Fruit fly (Drosophila melanogaster) whole organism, pupa: ENCODE results near the gene Polr2D.

Source experiments
- CG10348 ChIP-seq: fragments of 200-800 bp; sonication (Bioruptor generic); IDR thresholded peaks from 2 replicates; pipeline ENCODE4 v1.3.6; 2022; ENCODE audit warnings: missing biosample characterization, missing genetic modification characterization
- CG12605 ChIP-seq: fragments of 200-800 bp; sonication (Bioruptor generic); IDR thresholded peaks from 2 replicates; pipeline ENCODE4 v1.3.6; 2022; ENCODE audit warnings: missing biosample characterization, missing genetic modification characterization
- CG13204 ChIP-seq: fragments of 200-800 bp; sonication (Bioruptor generic); optimal IDR thresholded peaks from 2 replicates; lab custom pipeline; 2018; ENCODE audit warnings: missing biosample characterization, mild to moderate bottlenecking, missing genetic modification characterization, moderate library complexity
- CG14655 ChIP-seq: fragments of 200-800 bp; sonication (Bioruptor generic); optimal IDR thresholded peaks from 3 replicates; lab custom pipeline; 2017; ENCODE audit warnings: mild to moderate bottlenecking, missing biosample characterization, missing genetic modification reagents, missing genetic modification characterization
- CG15710 ChIP-seq: fragments of 200-800 bp; sonication (Bioruptor generic); optimal IDR thresholded peaks from 2 replicates; lab custom pipeline; 2018; ENCODE audit warnings: missing biosample characterization, mild to moderate bottlenecking, missing genetic modification characterization, moderate library complexity
- CG17806 ChIP-seq: fragments of 200-800 bp; sonication (Bioruptor generic); optimal IDR thresholded peaks from 2 replicates; lab custom pipeline; 2018; ENCODE audit warnings: missing biosample characterization, mild to moderate bottlenecking, missing genetic modification characterization, moderate library complexity
- CG32121 ChIP-seq: fragments of 200-800 bp; sonication (Bioruptor generic); IDR thresholded peaks from 2 replicates; pipeline ENCODE4 v1.3.6; 2022; ENCODE audit warnings: missing biosample characterization, missing genetic modification characterization
- CG34367 ChIP-seq: fragments of 200-800 bp; sonication (Bioruptor generic); optimal IDR thresholded peaks from 2 replicates; lab custom pipeline; 2018; ENCODE audit warnings: missing biosample characterization, mild to moderate bottlenecking, missing genetic modification characterization
- CG4496 ChIP-seq: fragments of 200-800 bp; sonication (Bioruptor generic); IDR thresholded peaks from 3 replicates; pipeline ENCODE4 v1.3.6; 2022; ENCODE audit warnings: missing biosample characterization, missing genetic modification characterization
- CG8159 ChIP-seq: fragments of 200-800 bp; sonication (Bioruptor generic); optimal IDR thresholded peaks from 3 replicates; lab custom pipeline; 2018; ENCODE audit warnings: missing biosample characterization, mild to moderate bottlenecking, missing genetic modification characterization, moderate library complexity
- CG8301 ChIP-seq: fragments of 200-800 bp; sonication (Bioruptor generic); optimal IDR thresholded peaks from 2 replicates; lab custom pipeline; 2018; ENCODE audit warnings: missing biosample characterization, mild to moderate bottlenecking, missing genetic modification characterization
- CG9948 ChIP-seq: fragments of 200-800 bp; sonication (Bioruptor generic); optimal IDR thresholded peaks from 2 replicates; lab custom pipeline; 2018; ENCODE audit warnings: missing biosample characterization, mild to moderate bottlenecking, missing genetic modification characterization, moderate library complexity
- D1 ChIP-seq: fragments of 200-800 bp; sonication (Bioruptor generic); optimal IDR thresholded peaks from 2 replicates; lab custom pipeline; 2018; ENCODE audit warnings: missing biosample characterization, mild to moderate bottlenecking, missing genetic modification characterization, moderate library complexity
- EcR ChIP-seq: fragments of 200-800 bp; sonication (Bioruptor generic); optimal IDR thresholded peaks from 3 replicates; lab custom pipeline; 2019; ENCODE audit warnings: missing biosample characterization, missing genetic modification characterization, mild to moderate bottlenecking, moderate library complexity, missing genetic modification reagents
- Ets98B ChIP-seq: fragments of 200-800 bp; sonication (Bioruptor generic); IDR thresholded peaks from 2 replicates; pipeline ENCODE4 v1.3.6; 2022; ENCODE audit warnings: missing biosample characterization, missing genetic modification characterization
- Pif1A ChIP-seq: fragments of 200-800 bp; sonication (Bioruptor generic); optimal IDR thresholded peaks from 3 replicates; lab custom pipeline; 2016; ENCODE audit warnings: missing biosample characterization, missing genetic modification characterization
- Pif1B ChIP-seq: fragments of 200-800 bp; sonication (Bioruptor generic); optimal IDR thresholded peaks from 3 replicates; lab custom pipeline; 2016; ENCODE audit warnings: missing biosample characterization, missing genetic modification characterization
- Snoo ChIP-seq: fragments of 200-800 bp; sonication (Bioruptor generic); optimal IDR thresholded peaks from 3 replicates; lab custom pipeline; 2017; ENCODE audit warnings: missing biosample characterization, mild to moderate bottlenecking, missing genetic modification characterization, inconsistent platforms
- fd96Ca ChIP-seq: fragments of 200-800 bp; sonication (Bioruptor generic); IDR thresholded peaks from 3 replicates; pipeline ENCODE4 v1.3.6; 2022; ENCODE audit warnings: missing biosample characterization, missing genetic modification characterization
- gl ChIP-seq: fragments of 200-800 bp; sonication (Bioruptor generic); optimal IDR thresholded peaks from 2 replicates; lab custom pipeline; 2018; ENCODE audit warnings: missing biosample characterization, mild to moderate bottlenecking, missing genetic modification characterization
- rn ChIP-seq: fragments of 200-800 bp; sonication (Bioruptor generic); IDR thresholded peaks from 2 replicates; pipeline ENCODE4 v1.3.6; 2022; ENCODE audit warnings: missing biosample characterization, missing genetic modification characterization

Polr2D gene

DNA sequence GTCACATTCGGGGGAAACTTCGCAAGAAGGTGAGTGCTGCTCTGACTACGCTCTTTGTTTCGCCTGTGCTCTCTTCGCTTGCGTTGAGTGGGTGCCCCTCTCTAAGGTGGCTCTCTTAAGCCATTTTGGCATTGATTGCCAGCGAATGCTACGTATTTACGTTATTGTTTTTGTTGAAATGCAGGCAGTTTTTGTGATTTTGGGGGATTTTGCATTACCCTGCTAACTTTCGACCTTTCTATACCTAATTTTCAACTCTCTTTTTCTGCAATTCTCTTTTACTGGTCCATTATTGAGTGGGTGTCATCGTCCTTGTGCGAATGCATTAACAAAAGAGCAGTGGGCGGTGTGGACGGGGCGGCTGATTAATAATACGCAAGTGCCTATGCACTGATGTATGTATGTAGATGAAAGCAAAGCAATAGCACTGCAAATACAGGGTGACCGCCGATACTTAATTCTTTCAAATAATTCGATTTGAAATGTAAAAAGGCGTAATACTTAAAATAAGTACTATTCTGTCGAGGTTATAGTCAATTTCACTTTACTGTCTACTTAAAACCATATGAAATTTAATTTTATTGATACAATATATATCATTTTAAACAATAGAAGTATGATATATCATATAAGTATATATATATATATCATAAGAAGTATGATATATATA is 20.0 kb upstream of the Polr2D start:
- TF ChIP-seq CG9948 (tag; lab: Kevin White, UChicago) = no peak
- TF ChIP-seq CG15710 (tag; lab: Kevin White, UChicago) = peak; percentile 9
- TF ChIP-seq EcR (GFP tag; lab: Kevin White, UChicago) = peak; percentile 94
- no peak for TF ChIP-seq rn
- TF ChIP-seq fd96Ca (GFP tag; lab: Robert Waterston, UW) = no peak; the same call in 2 of the 3 replicates
- peak; percentile 19 for TF ChIP-seq CG34367
- no peak for TF ChIP-seq CG10348 (GFP tag; lab: Robert Waterston, UW)
- TF ChIP-seq CG4496 (GFP tag; lab: Robert Waterston, UW) = peak; percentile 69
- TF ChIP-seq CG17806 (tag; lab: Kevin White, UChicago) = peak; percentile 25
- no peak for TF ChIP-seq CG13204 (GFP tag; lab: Kevin White, UChicago)
- peak; percentile 67 for TF ChIP-seq CG12605 (GFP tag; lab: Robert Waterston, UW)
- peak; percentile 10; the same call in 1 of the 2 replicates for TF ChIP-seq Ets98B (GFP tag; lab: Robert Waterston, UW)
- peak; percentile 75 for TF ChIP-seq CG32121 (GFP tag; lab: Robert Waterston, UW)
- no peak for TF ChIP-seq gl (tag; lab: Kevin White, UChicago)
- TF ChIP-seq Pif1A (GFP tag; lab: Kevin White, UChicago) = no peak
- TF ChIP-seq Snoo = no peak
- no peak for TF ChIP-seq D1
- no peak for TF ChIP-seq CG8159 (tag; lab: Kevin White, UChicago)
- TF ChIP-seq Pif1B = peak; percentile 5
- no peak for TF ChIP-seq CG8301 (tag; lab: Kevin White, UChicago)
- no peak for TF ChIP-seq CG14655 (GFP tag; lab: Kevin White, UChicago)

DNA sequence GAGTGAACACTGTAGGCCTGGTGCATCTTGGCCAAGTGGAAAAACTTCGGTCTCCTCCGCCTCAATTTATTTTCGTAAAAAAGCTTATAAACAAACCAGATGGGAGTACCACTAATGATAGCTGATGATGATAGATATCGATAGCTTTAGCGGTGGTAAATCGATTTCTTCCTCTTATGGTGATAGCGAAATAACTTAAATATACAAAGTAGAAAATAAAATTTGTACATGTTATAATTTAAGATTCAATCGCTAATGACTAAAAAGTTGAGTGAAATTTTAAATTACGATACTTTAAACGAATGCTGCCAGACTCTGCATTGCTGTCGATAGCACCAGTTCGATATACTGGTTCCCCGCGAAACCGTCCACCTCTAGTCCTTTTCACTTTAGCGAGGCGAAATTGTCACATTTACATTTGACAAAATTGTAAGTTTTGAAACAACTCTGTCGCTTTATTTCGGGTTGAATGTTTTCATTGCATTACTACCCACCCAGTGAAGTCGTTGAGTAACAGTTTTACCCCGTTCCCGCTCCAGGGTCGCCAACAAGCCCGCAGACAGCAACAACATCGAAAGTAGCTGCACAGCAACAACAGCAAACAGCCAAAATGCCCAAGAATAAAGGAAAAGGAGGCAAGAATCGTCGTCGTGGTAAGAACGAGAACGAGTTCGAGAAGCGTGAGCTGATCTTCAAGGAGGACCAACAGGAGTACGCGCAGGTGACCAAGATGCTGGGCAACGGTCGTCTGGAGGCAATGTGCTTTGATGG is 19.2 kb upstream of the Polr2D start, which contains the start of the genes Vps39 and eIF1A:
TSS of gene Vps39 (minus strand) at position 119 of the 771 bp plus-strand sequence.
TSS of gene eIF1A (plus strand) at position 338 of the 771 bp plus-strand sequence.
- no peak for TF ChIP-seq D1
- TF ChIP-seq CG12605 (GFP tag; lab: Robert Waterston, UW) = no peak
- TF ChIP-seq CG10348 (GFP tag; lab: Robert Waterston, UW) = no peak
- no peak for TF ChIP-seq EcR (GFP tag; lab: Kevin White, UChicago)
- no peak for TF ChIP-seq rn
- TF ChIP-seq CG15710 (tag; lab: Kevin White, UChicago) = no peak
- TF ChIP-seq Pif1B = no peak
- no peak for TF ChIP-seq Snoo
- TF ChIP-seq CG17806 (tag; lab: Kevin White, UChicago) = no peak
- TF ChIP-seq CG8301 (tag; lab: Kevin White, UChicago) = no peak

DNA sequence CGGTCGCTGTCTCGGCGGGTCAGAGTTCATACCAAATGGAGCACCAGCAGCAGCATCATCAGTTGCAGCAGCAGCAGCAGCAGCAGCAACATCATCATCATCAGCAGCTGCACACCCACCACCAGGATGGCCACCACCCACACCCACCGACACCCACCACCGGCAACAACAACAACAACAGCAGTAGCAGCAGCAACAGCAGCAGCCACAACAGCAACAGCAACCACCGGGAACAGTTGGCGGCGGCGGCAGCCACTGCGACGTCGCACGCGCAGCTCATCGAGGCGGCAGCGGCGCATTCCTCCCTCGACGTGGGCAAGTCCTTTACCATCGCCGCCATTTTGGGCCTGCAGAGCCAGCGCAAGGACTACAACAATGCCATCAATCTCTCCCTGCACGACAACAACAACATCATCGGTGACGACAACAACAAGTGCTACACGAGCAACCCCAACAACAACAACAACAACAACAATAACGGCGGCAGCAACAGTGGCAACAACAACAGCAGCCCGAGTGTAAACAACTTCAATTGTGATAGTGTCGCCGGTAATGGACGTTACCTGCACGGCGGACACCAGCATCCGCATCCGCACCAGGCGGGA is 14.6 kb upstream of the Polr2D start:
- TF ChIP-seq Ets98B (GFP tag; lab: Robert Waterston, UW) = no peak

DNA sequence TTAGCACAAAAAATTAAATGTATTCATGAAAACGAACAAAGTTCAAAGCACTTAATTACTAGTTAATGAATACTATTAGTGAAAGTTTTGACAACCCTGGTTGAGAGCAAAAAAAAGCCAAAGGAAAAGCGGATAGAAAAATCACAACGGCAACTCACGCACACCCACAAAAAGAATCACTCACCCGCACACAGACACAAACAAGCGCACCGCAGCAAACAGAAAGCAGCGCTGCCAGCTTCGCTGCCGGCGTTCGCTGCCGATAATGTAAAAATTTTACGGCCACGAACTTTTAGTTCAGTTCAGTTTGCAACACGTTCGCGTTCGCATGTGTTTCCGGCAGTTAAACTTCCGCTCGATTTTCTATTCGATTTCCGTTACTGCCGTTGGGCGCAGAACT is 12.2 kb upstream of the Polr2D start, which contains the start of gene CG18599:
TSS of gene CG18599 (plus strand) at position 301 of the 400 bp plus-strand sequence.
- TF ChIP-seq Pif1B (no peak), Ets98B (GFP tag; lab: Robert Waterston, UW) (no peak), rn (no peak), CG32121 (GFP tag; lab: Robert Waterston, UW) (no peak), CG9948 (tag; lab: Kevin White, UChicago) (no peak), CG15710 (tag; lab: Kevin White, UChicago) (no peak), CG13204 (GFP tag; lab: Kevin White, UChicago) (no peak), fd96Ca (GFP tag; lab: Robert Waterston, UW) (no peak), Snoo (no peak), EcR (GFP tag; lab: Kevin White, UChicago) (no peak), CG17806 (tag; lab: Kevin White, UChicago) (no peak), CG10348 (GFP tag; lab: Robert Waterston, UW) (no peak), CG14655 (GFP tag; lab: Kevin White, UChicago) (no peak), CG34367 (no peak), CG8301 (tag; lab: Kevin White, UChicago) (no peak), Pif1A (GFP tag; lab: Kevin White, UChicago) (no peak), CG4496 (GFP tag; lab: Robert Waterston, UW) (no peak)

DNA sequence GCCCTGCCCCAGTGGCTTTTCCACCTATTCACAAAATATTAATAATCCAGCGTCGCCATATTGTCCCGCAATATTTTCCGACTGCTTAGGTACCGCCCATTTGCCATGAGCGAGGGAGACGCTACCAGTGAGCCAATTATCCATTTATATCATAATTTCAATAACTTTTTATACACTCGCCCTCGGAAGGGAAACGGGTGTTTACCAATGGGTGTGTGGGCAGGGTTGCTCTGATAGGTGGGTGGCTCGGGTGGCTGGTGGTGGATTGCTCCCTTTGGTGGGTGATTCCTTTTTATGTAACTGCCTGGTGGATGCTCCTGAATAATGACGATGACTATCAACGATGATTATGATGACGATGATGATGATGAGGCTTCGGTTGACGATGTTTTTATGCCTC is 11.4 kb upstream of the Polr2D start:
- TF ChIP-seq CG9948 (tag; lab: Kevin White, UChicago) (no peak), CG8159 (tag; lab: Kevin White, UChicago) (no peak), Pif1B (no peak), D1 (no peak), CG13204 (GFP tag; lab: Kevin White, UChicago) (no peak), Snoo (no peak), CG17806 (tag; lab: Kevin White, UChicago) (no peak)
